Worm (Caenorhabditis elegans): Measurements from ENCODE around the gene K11D12.11.

The K11D12.11 gene

ce11 chrV:5069440-5069839, 30.0 kb upstream of the K11D12.11 start, which contains the start of gene Y58A7A.1:
Gene Y58A7A.1 (minus strand): TSS chrV:5069540.
- no peak for TF ChIP-seq ceh-31 (tag; optimal IDR thresholded peaks at IDR 0.05)
- TF ChIP-seq npax-4 (tag; optimal IDR thresholded peaks at IDR 0.05) = no peak
- TF ChIP-seq pha-4 (tag; optimal IDR thresholded peaks at IDR 0.05) = no peak
- TF ChIP-seq ceh-6 (GFP tag; optimal IDR thresholded peaks at IDR 0.05) = no peak
- no peak for TF ChIP-seq ceh-30 (tag; optimal IDR thresholded peaks at IDR 0.05)
- no peak for TF ChIP-seq odd-2 (tag; optimal IDR thresholded peaks at IDR 0.05)
- TF ChIP-seq dmd-4 (tag; optimal IDR thresholded peaks at IDR 0.05; ENCODE audit: borderline replicate concordance) = no peak
- no peak for TF ChIP-seq fkh-10 (GFP tag; optimal IDR thresholded peaks at IDR 0.05)
- TF ChIP-seq nhr-11 (tag; optimal IDR thresholded peaks at IDR 0.05) = no peak
- TF ChIP-seq ztf-16 (tag; optimal IDR thresholded peaks at IDR 0.05) = no peak
- no peak for TF ChIP-seq dve-1 (tag; optimal IDR thresholded peaks at IDR 0.05)
- no peak for TF ChIP-seq ets-4 (tag; optimal IDR thresholded peaks at IDR 0.05)
- no peak for TF ChIP-seq ref-2 (tag; optimal IDR thresholded peaks at IDR 0.05)
- TF ChIP-seq zip-5 (tag; optimal IDR thresholded peaks at IDR 0.05) = no peak
- TF ChIP-seq fkh-6 (tag; optimal IDR thresholded peaks at IDR 0.05) = no peak

- TF ChIP-seq elt-2 (tag; optimal IDR thresholded peaks at IDR 0.05) = peak; percentile 57
- no peak for TF ChIP-seq nhr-232 (tag; optimal IDR thresholded peaks at IDR 0.05)
Observed at ce11 chrV:5067390-5067789, 28.0 kb upstream of the K11D12.11 start.

- TF ChIP-seq F13H6.1 (tag; optimal IDR thresholded peaks at IDR 0.05) (peak; percentile 40), tbx-2 (tag; optimal IDR thresholded peaks at IDR 0.05) (peak; percentile 30), madf-2 (tag; optimal IDR thresholded peaks at IDR 0.05) (no peak), ceh-19 (GFP tag; optimal IDR thresholded peaks at IDR 0.05) (peak; percentile 11), ceh-6 (GFP tag; optimal IDR thresholded peaks at IDR 0.05) (no peak), lim-6 (tag; optimal IDR thresholded peaks at IDR 0.05) (no peak), pax-1 (tag; optimal IDR thresholded peaks at IDR 0.05) (no peak), unc-3 (GFP tag; conservative IDR thresholded peaks at IDR 0.05) (no peak), unc-3 (tag; optimal IDR thresholded peaks at IDR 0.05) (no peak), npax-4 (tag; optimal IDR thresholded peaks at IDR 0.05) (no peak), ceh-31 (tag; optimal IDR thresholded peaks at IDR 0.05) (peak; percentile 79), pag-3 (tag; optimal IDR thresholded peaks at IDR 0.05; ENCODE audit: borderline replicate concordance) (no peak), ceh-34 (tag; optimal IDR thresholded peaks at IDR 0.05) (peak; percentile 58), unc-42 (tag; optimal IDR thresholded peaks at IDR 0.05) (peak; percentile 61), pros-1 (tag; optimal IDR thresholded peaks at IDR 0.05) (peak; percentile 67), mec-3 (tag; optimal IDR thresholded peaks at IDR 0.05; ENCODE audit: borderline replicate concordance) (no peak), syd-9 (tag; optimal IDR thresholded peaks at IDR 0.05) (peak; percentile 17), lin-11 (tag; optimal IDR thresholded peaks at IDR 0.05) (no peak), ceh-14 (tag; optimal IDR thresholded peaks at IDR 0.05) (peak; percentile 57), ceh-18 (tag; optimal IDR thresholded peaks at IDR 0.05) (peak; percentile 74), nfya-1 (tag; optimal IDR thresholded peaks at IDR 0.05) (peak; percentile 57), sox-4 (tag; optimal IDR thresholded peaks at IDR 0.05) (peak; percentile 4), ets-4 (tag; optimal IDR thresholded peaks at IDR 0.05) (no peak), pqm-1 (tag; optimal IDR thresholded peaks at IDR 0.05) (no peak), ceh-24 (tag; optimal IDR thresholded peaks at IDR 0.05) (no peak), nhr-232 (tag; optimal IDR thresholded peaks at IDR 0.05) (no peak), che-1 (tag; optimal IDR thresholded peaks at IDR 0.05) (no peak)
Observed at ce11 chrV:5064761-5065421, 25.5 kb upstream of the K11D12.11 start, which contains the start of gene mlk-1. Gene mlk-1 (minus strand): TSS chrV:5064811.
